Worm (Caenorhabditis elegans): ENCODE results near the gene clec-36.

DNA sequence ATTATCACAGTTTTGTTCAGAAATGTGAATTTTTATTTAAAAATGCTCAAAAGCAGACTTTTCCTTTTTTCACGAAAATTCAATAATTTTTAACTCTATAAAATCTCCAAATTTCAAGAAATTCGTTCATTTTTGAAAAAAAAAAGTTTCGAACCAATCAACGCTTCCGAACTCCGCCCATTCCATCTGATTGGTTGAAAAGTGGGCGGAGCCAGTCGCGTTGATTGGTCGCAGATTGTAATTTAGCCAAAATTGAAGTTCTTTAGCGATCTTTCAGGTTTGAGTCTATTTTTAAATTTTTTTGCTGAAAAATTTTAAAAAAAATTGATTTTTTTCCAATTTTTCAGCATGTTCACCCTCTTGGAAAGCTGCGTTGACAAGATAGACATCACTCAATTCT lies 36.0 kb downstream of the clec-36 start:
- TF ChIP-seq B0310.2 (tag; optimal IDR thresholded peaks at IDR 0.05) (no peak), tbx-11 (GFP tag; IDR thresholded peaks at IDR 0.05) (no peak), aly-1 (tag; optimal IDR thresholded peaks at IDR 0.05) (no peak), tbx-37 (GFP tag; conservative IDR thresholded peaks at IDR 0.05) (no peak), ama-1 (optimal IDR thresholded peaks at IDR 0.05) (no peak), pes-1 (GFP tag; IDR thresholded peaks at IDR 0.05) (no peak)
